Fruit fly (Drosophila melanogaster): ENCODE measurements around the gene Cmpk.

Gene Cmpk

dm6 chr3R:26072477-26072876 lies 17.2 kb upstream of the Cmpk start (continued):
- no peak for TF ChIP-seq CG2120 (GFP tag; optimal IDR thresholded peaks at IDR 0.05)
- TF ChIP-seq CHES-1-like (GFP tag; optimal IDR thresholded peaks at IDR 0.05): no peak
- TF ChIP-seq CG17361 (GFP tag; IDR thresholded peaks at IDR 0.05): 0 out of 3 replicates have a peak, but pooled peaks have one; percentile 23
- no peak for TF ChIP-seq CG12299 (tag; optimal IDR thresholded peaks at IDR 0.05)
- TF ChIP-seq ab (GFP tag; optimal IDR thresholded peaks at IDR 0.05): no peak
- no peak for TF ChIP-seq CG12104 (GFP tag; optimal IDR thresholded peaks at IDR 0.05)
- TF ChIP-seq MTF-1 (GFP tag; optimal IDR thresholded peaks at IDR 0.05; ENCODE audit: borderline replicate concordance): no peak
- TF ChIP-seq peb (GFP tag; IDR thresholded peaks at IDR 0.05): peak; percentile 35; the same call in 1 of the 2 replicates
- no peak for TF ChIP-seq ems (GFP tag; optimal IDR thresholded peaks at IDR 0.05)
- no peak for TF ChIP-seq CG31365 (tag; optimal IDR thresholded peaks at IDR 0.05)
- TF ChIP-seq Atf3 (GFP tag; optimal IDR thresholded peaks at IDR 0.05): no peak
- no peak for TF ChIP-seq twi (tag; optimal IDR thresholded peaks at IDR 0.05)
- TF ChIP-seq sqz (GFP tag; optimal IDR thresholded peaks at IDR 0.05): no peak
- no peak for TF ChIP-seq CG15073 (GFP tag; optimal IDR thresholded peaks at IDR 0.05)
- TF ChIP-seq dmrt11E (tag; optimal IDR thresholded peaks at IDR 0.05): peak; percentile 51
- TF ChIP-seq CG13296 (GFP tag; optimal IDR thresholded peaks at IDR 0.05): no peak
- TF ChIP-seq usp (GFP tag; optimal IDR thresholded peaks at IDR 0.05): no peak
- no peak for TF ChIP-seq psq (GFP tag; optimal IDR thresholded peaks at IDR 0.05)
- TF ChIP-seq Meics (GFP tag; optimal IDR thresholded peaks at IDR 0.05): no peak
- TF ChIP-seq CG17568 (GFP tag; optimal IDR thresholded peaks at IDR 0.05): no peak
- no peak for TF ChIP-seq CG15269 (tag; optimal IDR thresholded peaks at IDR 0.05)
- peak; percentile 29 for TF ChIP-seq CG4424 (GFP tag; optimal IDR thresholded peaks at IDR 0.05)
- TF ChIP-seq lbe (GFP tag; optimal IDR thresholded peaks at IDR 0.05): peak; percentile 11
- TF ChIP-seq CG7928 (GFP tag; optimal IDR thresholded peaks at IDR 0.05): no peak
- no peak for TF ChIP-seq CG7556 (GFP tag; optimal IDR thresholded peaks at IDR 0.05)
- TF ChIP-seq pros (GFP tag; optimal IDR thresholded peaks at IDR 0.05): no peak
- TF ChIP-seq fd102C (GFP tag; optimal IDR thresholded peaks at IDR 0.05): no peak
- TF ChIP-seq CG10979 (tag; optimal IDR thresholded peaks at IDR 0.05): peak; percentile 54
- no peak for TF ChIP-seq NC2α (GFP tag; optimal IDR thresholded peaks at IDR 0.05)
- no peak for TF ChIP-seq nerfin-2 (GFP tag; IDR thresholded peaks at IDR 0.05; ENCODE audit: partially characterized antibody)
- TF ChIP-seq CG3281 (GFP tag; optimal IDR thresholded peaks at IDR 0.05): no peak
- TF ChIP-seq Lim3 (GFP tag; IDR thresholded peaks at IDR 0.05): no peak
- TF ChIP-seq Dbx (GFP tag; IDR thresholded peaks at IDR 0.05): no peak
- no peak for TF ChIP-seq fru (optimal IDR thresholded peaks at IDR 0.05)
- no peak for TF ChIP-seq CG16815 (GFP tag; optimal IDR thresholded peaks at IDR 0.05)
- TF ChIP-seq Bgb (GFP tag; IDR thresholded peaks at IDR 0.05; ENCODE audit: partially characterized antibody): no peak
- TF ChIP-seq Ravus (GFP tag; IDR thresholded peaks at IDR 0.05): no peak
- TF ChIP-seq CG8388 (GFP tag; optimal IDR thresholded peaks at IDR 0.05): peak; percentile 18
- TF ChIP-seq caup (GFP tag; optimal IDR thresholded peaks at IDR 0.05; ENCODE audit: severe bottlenecking): no peak
- TF ChIP-seq shn (GFP tag; optimal IDR thresholded peaks at IDR 0.05): no peak
- TF ChIP-seq CG2678 (tag; optimal IDR thresholded peaks at IDR 0.05): no peak
- no peak for TF ChIP-seq CG16813 (GFP tag; IDR thresholded peaks at IDR 0.05; ENCODE audit: partially characterized antibody)
- TF ChIP-seq H2.0 (GFP tag; IDR thresholded peaks at IDR 0.05): 0 out of 2 replicates have a peak, but pooled peaks have one; percentile 16
- TF ChIP-seq CG7987 (GFP tag; optimal IDR thresholded peaks at IDR 0.05): no peak
- TF ChIP-seq CG2199 (GFP tag; IDR thresholded peaks at IDR 0.05): no peak
- no peak for TF ChIP-seq dm (GFP tag; optimal IDR thresholded peaks at IDR 0.05)
- no peak for TF ChIP-seq Myb (GFP tag; optimal IDR thresholded peaks at IDR 0.05)
- TF ChIP-seq Oli (tag; optimal IDR thresholded peaks at IDR 0.05): peak; percentile 41
- no peak for TF ChIP-seq onecut (GFP tag; IDR thresholded peaks at IDR 0.05)
- no peak for TF ChIP-seq eve (GFP tag; optimal IDR thresholded peaks at IDR 0.05)
- no peak for TF ChIP-seq cato (GFP tag; optimal IDR thresholded peaks at IDR 0.05; ENCODE audit: borderline replicate concordance)
- TF ChIP-seq CG7745 (tag; optimal IDR thresholded peaks at IDR 0.05): no peak

All from whole organism, embryonic.